Worm (Caenorhabditis elegans): ENCODE measurements around the gene W04G3.5.

Gene W04G3.5

DNA sequence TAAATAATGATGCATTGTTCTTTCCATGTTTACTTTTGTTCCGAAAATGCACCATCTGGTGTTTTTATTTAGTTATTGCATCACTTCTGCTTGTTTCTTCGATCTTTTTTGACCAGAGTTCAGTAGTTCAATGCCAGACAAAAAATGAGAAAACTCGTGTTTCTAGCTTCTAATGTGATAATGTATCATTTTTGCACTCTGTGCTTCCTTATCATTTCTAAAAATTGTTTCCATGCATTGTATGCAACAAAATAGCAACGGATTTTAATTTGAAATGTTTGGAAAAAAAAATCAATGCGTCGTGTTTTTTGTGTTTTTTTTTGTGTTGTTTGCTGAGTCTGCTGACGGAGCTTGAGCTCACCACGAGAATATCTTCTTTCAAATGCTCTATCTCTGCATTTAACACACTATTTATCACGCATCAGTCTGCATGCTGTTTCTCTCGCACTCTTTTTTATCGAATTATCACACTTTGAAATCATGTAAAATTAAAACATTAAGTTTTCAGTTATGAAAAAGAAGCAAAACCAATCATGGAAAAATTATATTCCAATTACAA is 6.8 kb downstream of the W04G3.5 start, which contains the start of gene sulp-7:
Gene sulp-7, plus strand, starts transcription at position 509 of the 559 bp plus-strand sequence.
- no peak for TF ChIP-seq unc-62 (GFP tag; optimal IDR thresholded peaks at IDR 0.05)
- TF ChIP-seq peb-1 (tag; optimal IDR thresholded peaks at IDR 0.05) = no peak
- TF ChIP-seq nhr-21 (tag; optimal IDR thresholded peaks at IDR 0.05) = no peak
- TF ChIP-seq lin-13 (GFP tag; optimal IDR thresholded peaks at IDR 0.05) = no peak
- no peak for TF ChIP-seq ZK546.5 (tag; optimal IDR thresholded peaks at IDR 0.05)
- no peak for TF ChIP-seq nhr-10 (tag; optimal IDR thresholded peaks at IDR 0.05)
- TF ChIP-seq nhr-12 (tag; optimal IDR thresholded peaks at IDR 0.05) = no peak
- TF ChIP-seq egl-27 (tag; optimal IDR thresholded peaks at IDR 0.05) = no peak
- TF ChIP-seq ceh-16 (tag; optimal IDR thresholded peaks at IDR 0.05) = no peak
- TF ChIP-seq mab-5 (tag; optimal IDR thresholded peaks at IDR 0.05) = no peak
- TF ChIP-seq snpc-4 (tag; optimal IDR thresholded peaks at IDR 0.05) = no peak
- TF ChIP-seq Y55F3AM.14 (GFP tag; optimal IDR thresholded peaks at IDR 0.05) = no peak
- no peak for TF ChIP-seq aly-2 (tag; optimal IDR thresholded peaks at IDR 0.05)
- no peak for TF ChIP-seq elt-1 (tag; optimal IDR thresholded peaks at IDR 0.05)
- no peak for TF ChIP-seq sem-4 (tag; optimal IDR thresholded peaks at IDR 0.05)
- TF ChIP-seq C34F6.9 (tag; optimal IDR thresholded peaks at IDR 0.05) = peak; percentile 15
- no peak for TF ChIP-seq ztf-4 (tag; optimal IDR thresholded peaks at IDR 0.05)
- TF ChIP-seq crh-2 (tag; optimal IDR thresholded peaks at IDR 0.05) = peak; percentile 44
- no peak for TF ChIP-seq dmd-4 (tag; optimal IDR thresholded peaks at IDR 0.05)
- no peak for TF ChIP-seq ceh-82 (tag; optimal IDR thresholded peaks at IDR 0.05)
- no peak for TF ChIP-seq R02D3.7 (tag; optimal IDR thresholded peaks at IDR 0.05)
- TF ChIP-seq F13H6.1 (tag; optimal IDR thresholded peaks at IDR 0.05) = no peak
- no peak for TF ChIP-seq mdl-1 (tag; optimal IDR thresholded peaks at IDR 0.05)
- peak; percentile 43 for TF ChIP-seq nhr-129 (tag; optimal IDR thresholded peaks at IDR 0.05)

- TF ChIP-seq nhr-12 (tag; optimal IDR thresholded peaks at IDR 0.05) (no peak), fos-1 (tag; optimal IDR thresholded peaks at IDR 0.05) (no peak), lin-39 (tag; optimal IDR thresholded peaks at IDR 0.05) (no peak), lsy-2 (tag; optimal IDR thresholded peaks at IDR 0.05) (no peak), ceh-82 (tag; optimal IDR thresholded peaks at IDR 0.05) (no peak), nhr-25 (tag; optimal IDR thresholded peaks at IDR 0.05) (no peak), unc-55 (GFP tag; optimal IDR thresholded peaks at IDR 0.05) (no peak), lin-11 (tag; optimal IDR thresholded peaks at IDR 0.05) (no peak), nhr-6 (tag; optimal IDR thresholded peaks at IDR 0.05) (no peak), egl-27 (tag; optimal IDR thresholded peaks at IDR 0.05) (no peak), unc-62 (GFP tag; optimal IDR thresholded peaks at IDR 0.05) (no peak), nhr-237 (tag; optimal IDR thresholded peaks at IDR 0.05) (no peak), nhr-11 (tag; optimal IDR thresholded peaks at IDR 0.05) (no peak), ceh-16 (tag; optimal IDR thresholded peaks at IDR 0.05) (no peak), blmp-1 (tag; optimal IDR thresholded peaks at IDR 0.05; ENCODE audit: insufficient read depth) (no peak), skn-1 (tag; optimal IDR thresholded peaks at IDR 0.05) (no peak)
These were observed 11.7 kb downstream of the W04G3.5 start, which contains the start of gene W04G3.7 for ce11 chrX:11085162-11085561. W04G3.7 (minus strand) TSS chrX:11085262.

ce11 chrX:11088952-11089351 is 15.5 kb downstream of the W04G3.5 start, which contains the start of gene W04G3.11:
W04G3.11 (plus strand) TSS chrX:11089195.
- TF ChIP-seq mab-5 (tag; optimal IDR thresholded peaks at IDR 0.05) (no peak), nhr-23 (tag; optimal IDR thresholded peaks at IDR 0.05) (no peak), C34F6.9 (tag; optimal IDR thresholded peaks at IDR 0.05) (no peak), nhr-77 (tag; optimal IDR thresholded peaks at IDR 0.05) (no peak), lin-13 (GFP tag; optimal IDR thresholded peaks at IDR 0.05) (no peak), nhr-25 (tag; optimal IDR thresholded peaks at IDR 0.05) (no peak), dmd-4 (tag; optimal IDR thresholded peaks at IDR 0.05) (no peak), ztf-1 (GFP tag; conservative IDR thresholded peaks at IDR 0.05) (no peak), nhr-129 (tag; optimal IDR thresholded peaks at IDR 0.05) (no peak), lsy-2 (tag; optimal IDR thresholded peaks at IDR 0.05) (no peak), nhr-21 (tag; optimal IDR thresholded peaks at IDR 0.05) (no peak), elt-1 (tag; optimal IDR thresholded peaks at IDR 0.05) (no peak), unc-62 (GFP tag; optimal IDR thresholded peaks at IDR 0.05) (no peak), nhr-12 (tag; optimal IDR thresholded peaks at IDR 0.05) (no peak), lin-39 (tag; optimal IDR thresholded peaks at IDR 0.05) (no peak), ztf-4 (tag; optimal IDR thresholded peaks at IDR 0.05) (no peak), ama-1 (optimal IDR thresholded peaks at IDR 0.05) (no peak)
